Fruit fly (Drosophila melanogaster) whole organism, adult: ENCODE measurements around the gene LSm3.

ENCODE experiments used
- CG14711 ChIP-seq: fragments of 200-800 bp; sonication (Bioruptor generic); optimal IDR thresholded peaks from 2 replicates; lab custom pipeline; 2018; ENCODE audit warnings: missing biosample characterization, mild to moderate bottlenecking, missing genetic modification characterization, moderate library complexity
- cnc ChIP-seq, 2 experiments: fragments of >200 bp; optimal IDR thresholded peaks; 2 replicates each; lab custom pipeline; 2017
- kay ChIP-seq: fragments of 200-800 bp; sonication (Bioruptor generic); peaks from one replicate; lab custom pipeline; 2016; ENCODE audit warnings: missing biosample characterization, missing genetic modification characterization, borderline replicate concordance

DNA sequence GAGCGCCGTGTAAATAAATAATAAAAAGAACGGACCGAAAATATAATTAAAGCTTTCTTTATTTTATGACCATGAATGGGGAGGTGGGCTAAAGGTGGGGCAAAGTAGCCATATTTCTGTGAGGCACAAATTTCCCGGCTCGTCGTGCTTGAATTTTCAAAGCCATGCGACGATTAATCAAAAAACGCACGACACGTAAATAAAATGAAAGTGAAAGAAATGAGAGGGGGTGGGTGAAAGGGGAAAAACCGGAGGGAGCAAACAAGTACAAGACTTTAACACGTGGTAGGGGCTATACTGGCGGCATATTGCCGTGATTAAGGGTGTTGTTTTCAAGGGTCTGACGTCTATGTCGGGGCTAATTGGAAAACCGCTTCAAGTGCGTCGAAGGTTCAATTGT is 5.1 kb downstream of the LSm3 start:
- no peak for TF ChIP-seq kay (GFP tag; lab: Kevin White, UChicago)
- no peak for TF ChIP-seq cnc (optimal IDR thresholded peaks at IDR 0.05; lab: Kevin White, UChicago)
- TF ChIP-seq CG14711 (tag; lab: Kevin White, UChicago) = no peak
